Fruit fly (Drosophila melanogaster) whole organism, pupa: ENCODE results near the gene Sem1.

Experiments used
- CG4496 ChIP-seq: fragments of 200-800 bp; sonication (Bioruptor generic); IDR thresholded peaks from 3 replicates; pipeline ENCODE4 v1.3.6; 2022; ENCODE audit warnings: missing biosample characterization, missing genetic modification characterization
- CG8159 ChIP-seq: fragments of 200-800 bp; sonication (Bioruptor generic); optimal IDR thresholded peaks from 3 replicates; lab custom pipeline; 2018; ENCODE audit warnings: missing biosample characterization, mild to moderate bottlenecking, missing genetic modification characterization, moderate library complexity
- D1 ChIP-seq: fragments of 200-800 bp; sonication (Bioruptor generic); optimal IDR thresholded peaks from 2 replicates; lab custom pipeline; 2018; ENCODE audit warnings: missing biosample characterization, mild to moderate bottlenecking, missing genetic modification characterization, moderate library complexity
- Ets98B ChIP-seq: fragments of 200-800 bp; sonication (Bioruptor generic); IDR thresholded peaks from 2 replicates; pipeline ENCODE4 v1.3.6; 2022; ENCODE audit warnings: missing biosample characterization, missing genetic modification characterization
- Pif1A ChIP-seq: fragments of 200-800 bp; sonication (Bioruptor generic); optimal IDR thresholded peaks from 3 replicates; lab custom pipeline; 2016; ENCODE audit warnings: missing biosample characterization, missing genetic modification characterization
- Pif1B ChIP-seq: fragments of 200-800 bp; sonication (Bioruptor generic); optimal IDR thresholded peaks from 3 replicates; lab custom pipeline; 2016; ENCODE audit warnings: missing biosample characterization, missing genetic modification characterization
- fd96Ca ChIP-seq: fragments of 200-800 bp; sonication (Bioruptor generic); IDR thresholded peaks from 3 replicates; pipeline ENCODE4 v1.3.6; 2022; ENCODE audit warnings: missing biosample characterization, missing genetic modification characterization
- rn ChIP-seq: fragments of 200-800 bp; sonication (Bioruptor generic); IDR thresholded peaks from 2 replicates; pipeline ENCODE4 v1.3.6; 2022; ENCODE audit warnings: missing biosample characterization, missing genetic modification characterization

DNA sequence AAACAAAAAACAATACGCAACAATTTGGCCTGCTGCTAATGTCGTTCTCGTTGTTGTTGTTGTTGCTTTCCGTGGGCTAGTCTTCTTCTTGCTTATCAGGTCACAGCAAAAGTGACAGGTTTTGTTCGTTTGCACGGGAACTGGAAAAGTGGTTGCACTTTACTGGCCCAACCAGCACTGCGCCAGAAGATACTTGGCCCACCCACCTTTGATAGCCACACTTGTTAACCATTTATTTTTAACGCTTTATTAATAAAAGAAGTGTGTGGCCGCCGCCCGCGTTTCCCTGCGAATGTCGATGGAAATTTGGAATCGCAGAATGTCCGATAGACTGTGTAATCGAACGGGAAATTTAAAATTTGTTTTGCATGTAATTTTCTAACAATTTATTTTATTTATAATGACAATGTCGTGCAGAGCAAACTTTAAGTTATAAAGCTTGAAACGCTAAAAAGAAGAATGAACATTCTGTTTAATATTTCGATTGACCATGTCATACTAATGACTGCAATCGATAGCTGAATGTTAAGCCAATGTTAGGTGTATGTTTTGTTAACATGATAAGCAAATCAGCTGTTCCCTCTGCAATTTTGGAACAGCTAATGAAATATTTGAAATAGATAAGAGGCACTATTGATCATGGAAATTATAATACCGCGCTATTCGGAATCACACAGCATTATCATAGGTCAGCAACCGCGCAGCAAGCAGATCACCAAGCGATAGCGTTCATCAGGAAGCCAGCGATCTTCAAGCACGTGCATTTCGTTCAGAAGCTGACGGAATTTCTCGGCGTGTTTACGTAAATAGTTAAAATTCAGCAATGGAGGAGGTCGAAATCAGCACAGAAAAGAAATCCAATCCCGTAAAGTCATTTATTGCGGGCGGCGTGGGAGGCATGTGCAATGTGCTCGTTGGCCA is 36.5 kb upstream of the Sem1 start, which contains the start of the genes CG31908 and MME1:
- TF ChIP-seq D1 (tag; lab: Kevin White, UChicago) (no peak), fd96Ca (GFP tag; lab: Robert Waterston, UW) (no peak), Ets98B (GFP tag; lab: Robert Waterston, UW) (no peak), Pif1B (GFP tag; lab: Kevin White, UChicago) (no peak), rn (GFP tag; lab: Robert Waterston, UW) (no peak), Pif1A (GFP tag; lab: Kevin White, UChicago) (peak; percentile 35), CG8159 (no peak), CG4496 (peak; percentile 42; the same call in 1 of the 3 replicates)
